Fruit fly (Drosophila melanogaster) whole organism, embryonic: ENCODE measurements around the gene Shawn.
A peak's percentile ranks its signal among the peaks of the same experiment; 100 is the strongest.

ENCODE experiments used
- Adf1 ChIP-seq: fragments of 200-800 bp; sonication (Bioruptor generic); IDR thresholded peaks from 2 replicates; pipeline ENCODE4 v1.3.6; 2022; ENCODE audit warnings: missing biosample characterization, missing genetic modification characterization
- Antp ChIP-seq: fragments of 200-800 bp; sonication (Bioruptor generic); optimal IDR thresholded peaks from 3 replicates; lab custom pipeline; 2016; ENCODE audit warnings: missing biosample characterization, missing genetic modification characterization
- Atf-2 ChIP-seq: fragments of 200-800 bp; sonication (Bioruptor generic); optimal IDR thresholded peaks from 2 replicates; lab custom pipeline; 2016; ENCODE audit warnings: missing biosample characterization, missing genetic modification characterization
- Awh ChIP-seq: fragments of 200-800 bp; sonication (Bioruptor generic); IDR thresholded peaks from 2 replicates; pipeline ENCODE4, ENCODE4 v1.3.6; 2022; ENCODE audit warnings: missing biosample characterization, missing genetic modification characterization
- Blimp-1 ChIP-seq: fragments of 200-800 bp; sonication (Bioruptor generic); optimal IDR thresholded peaks from 3 replicates; lab custom pipeline; 2018; ENCODE audit warnings: missing biosample characterization, missing genetic modification characterization, mild to moderate bottlenecking, moderate library complexity, missing genetic modification reagents
- CG10267 ChIP-seq: fragments of 200-800 bp; sonication (Bioruptor generic); optimal IDR thresholded peaks from 2 replicates; lab custom pipeline; 2018; ENCODE audit warnings: missing biosample characterization, mild to moderate bottlenecking, missing genetic modification characterization, moderate library complexity
- CG15479 ChIP-seq: fragments of 200-800 bp; sonication (Bioruptor generic); optimal IDR thresholded peaks from 3 replicates; lab custom pipeline; 2019; ENCODE audit warnings: missing biosample characterization, mild to moderate bottlenecking, missing genetic modification characterization, moderate library complexity
- CG1602 ChIP-seq: fragments of 200-800 bp; sonication (Bioruptor generic); optimal IDR thresholded peaks from 3 replicates; lab custom pipeline; 2016; ENCODE audit warnings: missing biosample characterization, missing genetic modification characterization
- CG17802 ChIP-seq: fragments of 200-800 bp; sonication (Bioruptor generic); optimal IDR thresholded peaks from 2 replicates; lab custom pipeline; 2018; ENCODE audit warnings: missing biosample characterization, mild to moderate bottlenecking, missing genetic modification characterization, moderate library complexity
- CG2875 ChIP-seq: fragments of 200-800 bp; sonication (Bioruptor generic); optimal IDR thresholded peaks from 2 replicates; lab custom pipeline; 2017; ENCODE audit warnings: missing biosample characterization, mild to moderate bottlenecking, missing genetic modification characterization, missing genetic modification reagents
- CG31224 ChIP-seq: fragments of 200-800 bp; sonication (Bioruptor generic); IDR thresholded peaks from 2 replicates; pipeline ENCODE4 v1.3.6; 2022; ENCODE audit warnings: missing biosample characterization, missing genetic modification characterization
- CG32532 ChIP-seq: fragments of 200-800 bp; sonication (Bioruptor generic); IDR thresholded peaks from 2 replicates; pipeline ENCODE4 v1.3.6; 2022; ENCODE audit warnings: missing biosample characterization, missing genetic modification characterization
- CG3847 ChIP-seq: fragments of 200-800 bp; sonication (Bioruptor generic); IDR thresholded peaks from 2 replicates; pipeline ENCODE4 v1.3.6; 2022; ENCODE audit warnings: missing biosample characterization, missing genetic modification characterization
- CG6654 ChIP-seq: fragments of 200-800 bp; sonication (Bioruptor generic); optimal IDR thresholded peaks from 2 replicates; lab custom pipeline; 2017; ENCODE audit warnings: missing biosample characterization, mild to moderate bottlenecking, missing genetic modification characterization
- CG6689 ChIP-seq: fragments of 200-800 bp; sonication (Bioruptor generic); IDR thresholded peaks from 2 replicates; pipeline ENCODE4 v1.3.6; 2022; ENCODE audit warnings: missing biosample characterization, missing genetic modification characterization
- CG7839 ChIP-seq: fragments of 200-800 bp; sonication (Bioruptor generic); optimal IDR thresholded peaks from 3 replicates; lab custom pipeline; 2018; ENCODE audit warnings: missing biosample characterization, mild to moderate bottlenecking, missing genetic modification characterization, moderate library complexity
- CG8281 ChIP-seq: fragments of 200-800 bp; sonication (Bioruptor generic); optimal IDR thresholded peaks from 2 replicates; lab custom pipeline; 2018; ENCODE audit warnings: missing biosample characterization, mild to moderate bottlenecking, missing genetic modification characterization, moderate library complexity
- CG9797 ChIP-seq: fragments of 200-800 bp; sonication (Bioruptor generic); optimal IDR thresholded peaks from 3 replicates; lab custom pipeline; 2018; ENCODE audit warnings: missing biosample characterization, mild to moderate bottlenecking, missing genetic modification characterization
- CrebB ChIP-seq: fragments of 200-800 bp; sonication (Bioruptor generic); optimal IDR thresholded peaks from 3 replicates; lab custom pipeline; 2018; ENCODE audit warnings: missing biosample characterization, mild to moderate bottlenecking, missing genetic modification characterization
- Dek ChIP-seq: fragments of 200-800 bp; sonication (Bioruptor generic); optimal IDR thresholded peaks from 3 replicates; lab custom pipeline; 2019; ENCODE audit warnings: missing biosample characterization, mild to moderate bottlenecking, missing genetic modification characterization, moderate library complexity
- Ets97D ChIP-seq: fragments of 200-800 bp; sonication (Bioruptor generic); optimal IDR thresholded peaks from 3 replicates; lab custom pipeline; 2016; ENCODE audit warnings: missing biosample characterization, missing genetic modification characterization
- GATAe ChIP-seq: fragments of 200-800 bp; sonication (Bioruptor generic); conservative IDR thresholded peaks from 2 replicates; pipeline ENCODE4 v1.3.6; 2022; ENCODE audit warnings: missing biosample characterization, missing genetic modification characterization
- H15 ChIP-seq: fragments of 200-800 bp; sonication (Bioruptor generic); IDR thresholded peaks from 3 replicates; pipeline ENCODE4 v1.3.6; 2022; ENCODE audit warnings: missing biosample characterization, missing genetic modification characterization
- HLHmδ ChIP-seq: fragments of 200-800 bp; sonication (Bioruptor generic); optimal IDR thresholded peaks from 2 replicates; lab custom pipeline; 2018; ENCODE audit warnings: missing biosample characterization, mild to moderate bottlenecking, missing genetic modification characterization, moderate library complexity
- Hmx ChIP-seq: fragments of 200-800 bp; sonication (Bioruptor generic); optimal IDR thresholded peaks from 2 replicates; lab custom pipeline; 2016; ENCODE audit warnings: missing biosample characterization, missing genetic modification characterization
- Lhr ChIP-seq: fragments of 200-800 bp; sonication (Bioruptor generic); optimal IDR thresholded peaks from 3 replicates; lab custom pipeline; 2017; ENCODE audit warnings: mild to moderate bottlenecking, missing biosample characterization, missing genetic modification reagents, missing genetic modification characterization
- NC2α ChIP-seq: fragments of 200-800 bp; sonication (Bioruptor generic); optimal IDR thresholded peaks from 2 replicates; lab custom pipeline; 2016; ENCODE audit warnings: missing biosample characterization, missing genetic modification characterization
- Sin3A ChIP-seq: fragments of >200 bp; optimal IDR thresholded peaks from 2 replicates; lab custom pipeline; 2018
- Trl ChIP-seq, 3 experiments: fragments of >200 bp in 2 of 3; fragments of 200-800 bp in 1 of 3; sonication (Bioruptor generic) in 1 of 3; optimal IDR thresholded peaks; 2 replicates in 1 of 3; 3 replicates in 2 of 3; lab custom pipeline; 2016 to 2017; ENCODE audit warnings: missing biosample characterization in 1 of 3, missing genetic modification characterization in 1 of 3
- bbx ChIP-seq: fragments of 200-800 bp; sonication (Bioruptor generic); IDR thresholded peaks from 2 replicates; pipeline ENCODE4 v1.3.6; 2022; ENCODE audit warnings: missing biosample characterization, missing genetic modification characterization; ENCODE audit not compliant: partially characterized antibody
- cad ChIP-seq: fragments of >200 bp; optimal IDR thresholded peaks from 2 replicates; lab custom pipeline; 2017; ENCODE audit warnings: missing biosample characterization, missing genetic modification characterization
- cato ChIP-seq: fragments of 200-800 bp; sonication (Bioruptor generic); optimal IDR thresholded peaks from 2 replicates; lab custom pipeline; 2016; ENCODE audit warnings: missing biosample characterization, missing genetic modification characterization, borderline replicate concordance
- chm ChIP-seq: fragments of 200-800 bp; sonication (Bioruptor generic); IDR thresholded peaks from 2 replicates; pipeline ENCODE4 v1.3.6; 2022; ENCODE audit warnings: missing biosample characterization, missing genetic modification characterization
- disco-r ChIP-seq: fragments of 200-800 bp; sonication (Bioruptor generic); optimal IDR thresholded peaks from 2 replicates; lab custom pipeline; 2016; ENCODE audit warnings: missing biosample characterization, missing genetic modification characterization
- eve ChIP-seq, 2 experiments: fragments of >200 bp; optimal IDR thresholded peaks; 2 replicates each; lab custom pipeline; 2017; ENCODE audit warnings: missing biosample characterization in 2 of 2, missing genetic modification characterization in 2 of 2
- eyg ChIP-seq: fragments of 200-800 bp; sonication (Bioruptor generic); optimal IDR thresholded peaks from 3 replicates; lab custom pipeline; 2016; ENCODE audit warnings: missing biosample characterization, missing genetic modification characterization
- luna ChIP-seq: fragments of 200-800 bp; sonication (Bioruptor generic); optimal IDR thresholded peaks from 2 replicates; lab custom pipeline; 2016; ENCODE audit warnings: missing biosample characterization, missing genetic modification characterization
- nom ChIP-seq: fragments of 200-800 bp; sonication (Bioruptor generic); optimal IDR thresholded peaks from 2 replicates; lab custom pipeline; 2017; ENCODE audit warnings: missing biosample characterization, missing genetic modification characterization, mild to moderate bottlenecking, moderate library complexity, missing genetic modification reagents
- otp ChIP-seq: fragments of 200-800 bp; sonication (Bioruptor generic); IDR thresholded peaks from 3 replicates; pipeline ENCODE4, ENCODE4 v1.3.6; 2022; ENCODE audit warnings: missing biosample characterization, missing genetic modification characterization
- pan ChIP-seq, 4 experiments: fragments of >200 bp in 3 of 4; fragments of 200-800 bp in 1 of 4; sonication (Bioruptor generic) in 1 of 4; optimal IDR thresholded peaks in 3 of 4; IDR thresholded peaks in 1 of 4; 2 replicates each; pipeline versions ENCODE4 v1.3.6 to Lab custom; 2017 to 2022; ENCODE audit warnings: missing biosample characterization in 2 of 4, missing genetic modification characterization in 2 of 4, mixed read lengths in 1 of 4
- peb ChIP-seq: fragments of 200-800 bp; sonication (Bioruptor generic); IDR thresholded peaks from 2 replicates; pipeline ENCODE4 v1.3.6; 2022; ENCODE audit warnings: missing biosample characterization, missing genetic modification characterization
- run ChIP-seq: fragments of 200-800 bp; sonication (Bioruptor generic); optimal IDR thresholded peaks from 3 replicates; lab custom pipeline; 2018; ENCODE audit warnings: missing biosample characterization, mild to moderate bottlenecking, missing genetic modification characterization
- sim ChIP-seq: fragments of 200-800 bp; sonication (Bioruptor generic); IDR thresholded peaks from 2 replicates; pipeline ENCODE4 v1.3.6; 2022; ENCODE audit warnings: missing biosample characterization, missing genetic modification characterization
- sima ChIP-seq: fragments of 200-800 bp; sonication (Bioruptor generic); optimal IDR thresholded peaks from 2 replicates; lab custom pipeline; 2016; ENCODE audit warnings: missing biosample characterization, missing genetic modification characterization
- sisA ChIP-seq: fragments of 200-800 bp; sonication (Bioruptor generic); IDR thresholded peaks from 2 replicates; pipeline ENCODE4 v1.3.6; 2022; ENCODE audit warnings: missing biosample characterization, missing genetic modification characterization
- sqz ChIP-seq: fragments of 200-800 bp; sonication (Bioruptor generic); optimal IDR thresholded peaks from 3 replicates; lab custom pipeline; 2018; ENCODE audit warnings: missing biosample characterization, mild to moderate bottlenecking, missing genetic modification characterization
- sug ChIP-seq: fragments of 200-800 bp; optimal IDR thresholded peaks from 2 replicates; lab custom pipeline; 2019; ENCODE audit warnings: missing biosample characterization, mild to moderate bottlenecking, missing genetic modification characterization, moderate library complexity
- tin ChIP-seq: fragments of 200-800 bp; sonication (Bioruptor generic); optimal IDR thresholded peaks from 3 replicates; lab custom pipeline; 2016; ENCODE audit warnings: missing biosample characterization, missing genetic modification characterization
- trem ChIP-seq: fragments of 200-800 bp; optimal IDR thresholded peaks from 3 replicates; lab custom pipeline; 2019; ENCODE audit warnings: missing biosample characterization, mild to moderate bottlenecking, missing genetic modification characterization, moderate library complexity
- wdn ChIP-seq: fragments of 200-800 bp; sonication (Bioruptor generic); IDR thresholded peaks from 2 replicates; pipeline ENCODE4 v1.3.6; 2022; ENCODE audit warnings: missing biosample characterization, missing genetic modification characterization
- yki ChIP-seq: fragments of >200 bp; optimal IDR thresholded peaks from 3 replicates; lab custom pipeline; 2018

The Shawn gene

DNA sequence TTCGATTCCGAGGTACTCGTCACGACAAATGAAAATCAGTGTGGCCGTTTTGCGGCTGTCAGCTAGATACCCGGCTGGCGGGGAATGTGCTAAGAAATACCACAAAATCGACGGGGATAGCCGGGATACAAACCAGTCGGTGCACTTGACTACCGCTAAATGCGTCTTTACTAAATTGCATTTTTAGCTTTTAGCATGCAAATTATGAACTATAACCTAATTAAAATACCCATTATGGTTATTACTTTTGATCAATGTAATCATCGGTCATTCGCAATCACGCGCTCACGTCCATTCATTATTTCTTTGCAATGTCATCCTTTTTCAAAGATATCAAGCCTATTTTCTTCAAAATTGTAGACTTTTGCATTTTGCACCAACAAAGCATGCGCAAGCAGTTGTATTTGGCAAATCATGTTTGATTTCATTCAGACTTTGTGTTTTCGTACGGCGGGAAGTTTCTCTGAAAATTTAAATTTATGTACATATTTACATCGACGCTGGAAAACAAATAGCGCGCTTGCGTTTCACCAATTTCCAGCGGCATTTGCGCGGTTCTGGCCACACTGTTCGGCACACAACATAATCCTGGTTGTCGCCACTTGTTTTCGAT, 27.1 kb downstream of the Shawn start, which contains the start of gene Rcd-1 (continued):
- no peak for TF ChIP-seq sqz (GFP tag; lab: Kevin White, UChicago)
- TF ChIP-seq Sin3A (lab: Kevin White, UChicago) = peak; percentile 87
- TF ChIP-seq CG9797 (GFP tag; lab: Kevin White, UChicago) = peak; percentile 91
- no peak; the same call in 1 of the 2 replicates for TF ChIP-seq bbx (GFP tag; lab: Robert Waterston, UW)
- TF ChIP-seq H15 (GFP tag; lab: Robert Waterston, UW) = no peak
- TF ChIP-seq CG10267 (tag; lab: Kevin White, UChicago) = no peak
- TF ChIP-seq CG8281 = no peak
- peak; percentile 34 for TF ChIP-seq HLHmδ (GFP tag; lab: Kevin White, UChicago)
- TF ChIP-seq cad (GFP tag; lab: Kevin White, UChicago) = no peak
- no peak for TF ChIP-seq CG32532 (GFP tag; lab: Robert Waterston, UW)
- TF ChIP-seq disco-r (GFP tag; lab: Kevin White, UChicago) = no peak
- TF ChIP-seq peb (GFP tag; lab: Robert Waterston, UW) = no peak
- no peak for TF ChIP-seq luna (GFP tag; lab: Kevin White, UChicago)
- TF ChIP-seq CG31224 (GFP tag; lab: Robert Waterston, UW) = no peak
- TF ChIP-seq Awh (GFP tag; lab: Robert Waterston, UW) = no peak
- no peak for TF ChIP-seq CG6654
- TF ChIP-seq cato (GFP tag; lab: Kevin White, UChicago) = no peak
- no peak for TF ChIP-seq Adf1 (GFP tag; lab: Robert Waterston, UW)
- no peak for TF ChIP-seq eyg (GFP tag; lab: Kevin White, UChicago)
- no peak for TF ChIP-seq CG7839
- no peak for TF ChIP-seq yki
- TF ChIP-seq CrebB (tag; lab: Kevin White, UChicago) = no peak
- no peak for TF ChIP-seq sug (tag; lab: Kevin White, UChicago)
- TF ChIP-seq Lhr (GFP tag; lab: Kevin White, UChicago) = peak; percentile 51
- TF ChIP-seq Hmx (GFP tag; lab: Kevin White, UChicago) = no peak
- TF ChIP-seq Atf-2 = no peak
- no peak for TF ChIP-seq Trl (optimal IDR thresholded peaks at IDR 0.05; lab: Kevin White, UChicago)
- no peak for TF ChIP-seq Trl (GFP tag; optimal IDR thresholded peaks at IDR 0.05; lab: Kevin White, UChicago)
- TF ChIP-seq nom (GFP tag; lab: Kevin White, UChicago) = peak; percentile 11
- TF ChIP-seq sim (GFP tag; lab: Robert Waterston, UW) = no peak
- no peak for TF ChIP-seq wdn (GFP tag; lab: Robert Waterston, UW)
- no peak for TF ChIP-seq CG2875
- TF ChIP-seq chm (GFP tag; lab: Robert Waterston, UW) = no peak
- TF ChIP-seq CG15479 (GFP tag; lab: Kevin White, UChicago) = no peak
- no peak for TF ChIP-seq Dek (tag; lab: Kevin White, UChicago)
- TF ChIP-seq CG1602 = no peak
- no peak for TF ChIP-seq tin (GFP tag; lab: Kevin White, UChicago)
- no peak for TF ChIP-seq Blimp-1
- TF ChIP-seq run (tag; lab: Kevin White, UChicago) = no peak
- TF ChIP-seq otp (GFP tag; lab: Robert Waterston, UW) = no peak
- TF ChIP-seq GATAe = no peak
- no peak for TF ChIP-seq sima (GFP tag; lab: Kevin White, UChicago)
- TF ChIP-seq NC2α (GFP tag; lab: Kevin White, UChicago) = no peak
- no peak for TF ChIP-seq eve (GFP tag; optimal IDR thresholded peaks at IDR 0.05; lab: Kevin White, UChicago)
- no peak for TF ChIP-seq CG6689 (GFP tag; lab: Robert Waterston, UW)
- no peak for TF ChIP-seq CG17802 (tag; lab: Kevin White, UChicago)
- no peak for TF ChIP-seq Antp (GFP tag; lab: Kevin White, UChicago)
- no peak for TF ChIP-seq sisA (GFP tag; lab: Robert Waterston, UW)
- TF ChIP-seq pan (optimal IDR thresholded peaks at IDR 0.05; lab: Kevin White, UChicago) = no peak
- no peak for TF ChIP-seq pan (GFP tag; optimal IDR thresholded peaks at IDR 0.05 in 1 of 2, IDR thresholded peaks at IDR 0.05 in 1 of 2)
- TF ChIP-seq trem (tag; lab: Kevin White, UChicago) = no peak
- peak; percentile 15; the same call in 1 of the 2 replicates for TF ChIP-seq CG3847 (GFP tag; lab: Robert Waterston, UW)
- peak; percentile 37 for TF ChIP-seq Ets97D (GFP tag; lab: Kevin White, UChicago)
